Fruit fly (Drosophila melanogaster) whole organism, embryonic: ENCODE data around the gene ND-39.

Experiments used
- CG1024 ChIP-seq: fragments of 200-800 bp; sonication (Bioruptor generic); IDR thresholded peaks from 2 replicates; pipeline ENCODE4 v1.3.6; 2022; ENCODE audit warnings: missing biosample characterization, missing genetic modification characterization
- CG11504 ChIP-seq: fragments of 200-800 bp; sonication (Bioruptor generic); optimal IDR thresholded peaks from 3 replicates; lab custom pipeline; 2019; ENCODE audit warnings: missing biosample characterization, mild to moderate bottlenecking, missing genetic modification characterization, moderate library complexity
- CG11723 ChIP-seq: fragments of 200-800 bp; sonication (Bioruptor generic); optimal IDR thresholded peaks from 2 replicates; lab custom pipeline; 2017; ENCODE audit warnings: missing biosample characterization, mild to moderate bottlenecking, missing genetic modification characterization
- CG12299 ChIP-seq: fragments of 200-800 bp; sonication (Bioruptor generic); optimal IDR thresholded peaks from 2 replicates; lab custom pipeline; 2018; ENCODE audit warnings: missing biosample characterization, mild to moderate bottlenecking, missing genetic modification characterization
- CG13624 ChIP-seq: fragments of 200-800 bp; sonication (Bioruptor generic); optimal IDR thresholded peaks from 2 replicates; lab custom pipeline; 2016; ENCODE audit warnings: missing biosample characterization, missing genetic modification characterization
- CG13894 ChIP-seq: fragments of 200-800 bp; sonication (Bioruptor generic); optimal IDR thresholded peaks from 3 replicates; lab custom pipeline; 2018; ENCODE audit warnings: missing biosample characterization, mild to moderate bottlenecking, missing genetic modification characterization, moderate library complexity
- CG14667 ChIP-seq: fragments of 200-800 bp; sonication (Bioruptor generic); IDR thresholded peaks from 2 replicates; pipeline ENCODE4 v1.3.6; 2022; ENCODE audit warnings: missing biosample characterization, missing genetic modification characterization
- CG15601 ChIP-seq: fragments of 200-800 bp; sonication (Bioruptor generic); optimal IDR thresholded peaks from 3 replicates; lab custom pipeline; 2019; ENCODE audit warnings: missing biosample characterization, mild to moderate bottlenecking, missing genetic modification characterization, moderate library complexity
- CG1603 ChIP-seq: fragments of 200-800 bp; sonication (Bioruptor generic); optimal IDR thresholded peaks from 2 replicates; lab custom pipeline; 2019; ENCODE audit warnings: missing biosample characterization, mild to moderate bottlenecking, missing genetic modification characterization, moderate library complexity
- CG18599 ChIP-seq: fragments of 200-800 bp; sonication (Bioruptor generic); optimal IDR thresholded peaks from 3 replicates; lab custom pipeline; 2017; ENCODE audit warnings: missing biosample characterization, missing genetic modification characterization, mild to moderate bottlenecking, moderate library complexity, missing genetic modification reagents
- CG18619 ChIP-seq: fragments of 200-800 bp; sonication (Bioruptor generic); optimal IDR thresholded peaks from 3 replicates; lab custom pipeline; 2017; ENCODE audit warnings: missing biosample characterization, mild to moderate bottlenecking, missing genetic modification characterization
- CG2116 ChIP-seq: fragments of 200-800 bp; sonication (Bioruptor generic); optimal IDR thresholded peaks from 3 replicates; lab custom pipeline; 2018; ENCODE audit warnings: missing biosample characterization, mild to moderate bottlenecking, missing genetic modification characterization
- CG2202 ChIP-seq: fragments of 200-800 bp; sonication (Bioruptor generic); optimal IDR thresholded peaks from 2 replicates; lab custom pipeline; 2018; ENCODE audit warnings: missing biosample characterization, mild to moderate bottlenecking, missing genetic modification characterization
- CG2678 ChIP-seq: fragments of 200-800 bp; sonication (Bioruptor generic); optimal IDR thresholded peaks from 3 replicates; lab custom pipeline; 2019; ENCODE audit warnings: missing biosample characterization, mild to moderate bottlenecking, missing genetic modification characterization, moderate library complexity
- CG2712 ChIP-seq: fragments of 200-800 bp; optimal IDR thresholded peaks from 3 replicates; lab custom pipeline; 2019; ENCODE audit warnings: missing biosample characterization, mild to moderate bottlenecking, missing genetic modification characterization, moderate library complexity
- CG33213 ChIP-seq: fragments of 200-800 bp; sonication (Bioruptor generic); optimal IDR thresholded peaks from 3 replicates; lab custom pipeline; 2016; ENCODE audit warnings: missing biosample characterization, missing genetic modification characterization
- CG4424 ChIP-seq: fragments of 200-800 bp; sonication (Bioruptor generic); optimal IDR thresholded peaks from 3 replicates; lab custom pipeline; 2016; ENCODE audit warnings: missing biosample characterization, missing genetic modification characterization
- CG4617 ChIP-seq: fragments of 200-800 bp; sonication (Bioruptor generic); optimal IDR thresholded peaks from 3 replicates; lab custom pipeline; 2016; ENCODE audit warnings: missing biosample characterization, missing genetic modification characterization, borderline replicate concordance
- CG5953 ChIP-seq: fragments of 200-800 bp; sonication (Bioruptor generic); IDR thresholded peaks from 2 replicates; pipeline ENCODE4 v1.3.6; 2022; ENCODE audit warnings: missing biosample characterization, missing genetic modification characterization
- CG8359 ChIP-seq: fragments of 200-800 bp; sonication (Bioruptor generic); optimal IDR thresholded peaks from 2 replicates; lab custom pipeline; 2017; ENCODE audit warnings: missing biosample characterization, mild to moderate bottlenecking, missing genetic modification characterization, borderline replicate concordance
- CG9437 ChIP-seq: fragments of 200-800 bp; sonication (Bioruptor generic); optimal IDR thresholded peaks from 2 replicates; lab custom pipeline; 2018; ENCODE audit warnings: missing biosample characterization, mild to moderate bottlenecking, missing genetic modification characterization
- Deaf1 ChIP-seq: fragments of 200-800 bp; optimal IDR thresholded peaks from 3 replicates; lab custom pipeline; 2019; ENCODE audit warnings: missing biosample characterization, mild to moderate bottlenecking, missing genetic modification characterization, moderate library complexity
- Eip74EF ChIP-seq, 2 experiments: fragments of 200-800 bp in 1 of 2; fragments of >200 bp in 1 of 2; sonication (Bioruptor generic) in 1 of 2; optimal IDR thresholded peaks; 2 replicates each; lab custom pipeline; 2017 to 2019; ENCODE audit warnings: missing biosample characterization in 2 of 2, missing genetic modification characterization in 2 of 2, mild to moderate bottlenecking in 1 of 2, moderate library complexity in 1 of 2
- Ets65A ChIP-seq: fragments of 200-800 bp; sonication (Bioruptor generic); peaks from one replicate; lab custom pipeline; 2016; ENCODE audit warnings: missing biosample characterization, missing genetic modification characterization
- Fer1 ChIP-seq: fragments of 200-800 bp; sonication (Bioruptor generic); optimal IDR thresholded peaks from 2 replicates; lab custom pipeline; 2017; ENCODE audit warnings: missing biosample characterization, mild to moderate bottlenecking, missing genetic modification characterization
- Hr51 ChIP-seq, 2 experiments: fragments of 200-800 bp; sonication (Bioruptor generic); optimal IDR thresholded peaks; 2 replicates in 1 of 2; 3 replicates in 1 of 2; lab custom pipeline; 2016 to 2018; ENCODE audit warnings: missing biosample characterization in 2 of 2, missing genetic modification characterization in 2 of 2, mild to moderate bottlenecking in 1 of 2, moderate library complexity in 1 of 2
- Jarid2 ChIP-seq: fragments of 200-800 bp; sonication (Bioruptor generic); optimal IDR thresholded peaks from 3 replicates; lab custom pipeline; 2017; ENCODE audit warnings: mild to moderate bottlenecking, missing biosample characterization, missing genetic modification reagents, missing genetic modification characterization
- MESR4 ChIP-seq: fragments of 200-800 bp; sonication (Bioruptor generic); optimal IDR thresholded peaks from 2 replicates; lab custom pipeline; 2018; ENCODE audit warnings: missing biosample characterization, mild to moderate bottlenecking, missing genetic modification characterization, moderate library complexity
- Mes4 ChIP-seq: fragments of 200-800 bp; sonication (Bioruptor generic); optimal IDR thresholded peaks from 2 replicates; lab custom pipeline; 2016; ENCODE audit warnings: missing biosample characterization, missing genetic modification characterization
- Opbp ChIP-seq: fragments of 200-800 bp; sonication (Bioruptor generic); IDR thresholded peaks from 3 replicates; pipeline ENCODE4 v1.3.6; 2022; ENCODE audit warnings: missing biosample characterization, missing genetic modification characterization; ENCODE audit not compliant: partially characterized antibody
- PHDP ChIP-seq: fragments of 200-800 bp; sonication (Bioruptor generic); optimal IDR thresholded peaks from 3 replicates; lab custom pipeline; 2018; ENCODE audit warnings: missing biosample characterization, mild to moderate bottlenecking, missing genetic modification characterization, moderate library complexity
- Six4 ChIP-seq: fragments of 200-800 bp; sonication (Bioruptor generic); optimal IDR thresholded peaks from 2 replicates; lab custom pipeline; 2016; ENCODE audit warnings: missing biosample characterization, missing genetic modification characterization
- Sry-β ChIP-seq: fragments of 200-800 bp; sonication (Bioruptor generic); optimal IDR thresholded peaks from 2 replicates; lab custom pipeline; 2018; ENCODE audit warnings: missing biosample characterization, mild to moderate bottlenecking, missing genetic modification characterization, moderate library complexity
- Ssrp ChIP-seq: fragments of 200-800 bp; sonication (Bioruptor generic); optimal IDR thresholded peaks from 2 replicates; lab custom pipeline; 2018; ENCODE audit warnings: missing biosample characterization, mild to moderate bottlenecking, missing genetic modification characterization, moderate library complexity
- ase ChIP-seq: fragments of 200-800 bp; sonication (Bioruptor generic); IDR thresholded peaks from 3 replicates; pipeline ENCODE4 v1.3.6; 2022; ENCODE audit warnings: missing biosample characterization, missing genetic modification characterization
- bsh ChIP-seq, 2 experiments: fragments of 200-800 bp; sonication (Bioruptor generic); optimal IDR thresholded peaks; 2 replicates each; lab custom pipeline; 2017 to 2018; ENCODE audit warnings: mild to moderate bottlenecking in 2 of 2, missing biosample characterization in 2 of 2, missing genetic modification characterization in 2 of 2, moderate library complexity in 1 of 2
- dmrt11E ChIP-seq: fragments of 200-800 bp; sonication (Bioruptor generic); optimal IDR thresholded peaks from 3 replicates; lab custom pipeline; 2018; ENCODE audit warnings: missing biosample characterization, mild to moderate bottlenecking, missing genetic modification characterization, moderate library complexity
- exex ChIP-seq: fragments of 200-800 bp; sonication (Bioruptor generic); optimal IDR thresholded peaks from 4 replicates; lab custom pipeline; 2018; ENCODE audit warnings: missing biosample characterization, mild to moderate bottlenecking, missing genetic modification characterization, moderate library complexity
- hkb ChIP-seq, 2 experiments: fragments of 200-800 bp in 1 of 2; fragments of >200 bp in 1 of 2; sonication (Bioruptor generic) in 1 of 2; IDR thresholded peaks in 1 of 2; optimal IDR thresholded peaks in 1 of 2; 2 replicates each; pipeline versions ENCODE4 v1.3.6 to Lab custom; 2017 to 2022; ENCODE audit warnings: missing biosample characterization in 1 of 2, missing genetic modification characterization in 1 of 2
- mirr ChIP-seq: fragments of 200-800 bp; sonication (Bioruptor generic); optimal IDR thresholded peaks from 3 replicates; lab custom pipeline; 2018; ENCODE audit warnings: missing biosample characterization, mild to moderate bottlenecking, missing genetic modification characterization
- nerfin-1 ChIP-seq: fragments of 200-800 bp; sonication (Bioruptor generic); optimal IDR thresholded peaks from 3 replicates; lab custom pipeline; 2019; ENCODE audit warnings: missing biosample characterization, mild to moderate bottlenecking, missing genetic modification characterization, moderate library complexity
- nmo ChIP-seq: fragments of 200-800 bp; sonication (Bioruptor generic); optimal IDR thresholded peaks from 2 replicates; lab custom pipeline; 2018; ENCODE audit warnings: missing biosample characterization, mild to moderate bottlenecking, missing genetic modification characterization, moderate library complexity
- sd ChIP-seq: fragments of 200-800 bp; sonication (Bioruptor generic); optimal IDR thresholded peaks from 3 replicates; lab custom pipeline; 2018; ENCODE audit warnings: missing biosample characterization, mild to moderate bottlenecking, missing genetic modification characterization, moderate library complexity
- seq ChIP-seq: fragments of 200-800 bp; sonication (Bioruptor generic); IDR thresholded peaks from 2 replicates; pipeline ENCODE4 v1.3.6; 2022; ENCODE audit warnings: missing biosample characterization, missing genetic modification characterization
- sima ChIP-seq: fragments of 200-800 bp; sonication (Bioruptor generic); optimal IDR thresholded peaks from 2 replicates; lab custom pipeline; 2016; ENCODE audit warnings: missing biosample characterization, missing genetic modification characterization
- stwl ChIP-seq: fragments of 200-800 bp; sonication (Bioruptor generic); optimal IDR thresholded peaks from 3 replicates; lab custom pipeline; 2018; ENCODE audit warnings: missing biosample characterization, mild to moderate bottlenecking, missing genetic modification characterization, moderate library complexity
- sug ChIP-seq: fragments of 200-800 bp; optimal IDR thresholded peaks from 2 replicates; lab custom pipeline; 2019; ENCODE audit warnings: missing biosample characterization, mild to moderate bottlenecking, missing genetic modification characterization, moderate library complexity

The ND-39 gene

DNA sequence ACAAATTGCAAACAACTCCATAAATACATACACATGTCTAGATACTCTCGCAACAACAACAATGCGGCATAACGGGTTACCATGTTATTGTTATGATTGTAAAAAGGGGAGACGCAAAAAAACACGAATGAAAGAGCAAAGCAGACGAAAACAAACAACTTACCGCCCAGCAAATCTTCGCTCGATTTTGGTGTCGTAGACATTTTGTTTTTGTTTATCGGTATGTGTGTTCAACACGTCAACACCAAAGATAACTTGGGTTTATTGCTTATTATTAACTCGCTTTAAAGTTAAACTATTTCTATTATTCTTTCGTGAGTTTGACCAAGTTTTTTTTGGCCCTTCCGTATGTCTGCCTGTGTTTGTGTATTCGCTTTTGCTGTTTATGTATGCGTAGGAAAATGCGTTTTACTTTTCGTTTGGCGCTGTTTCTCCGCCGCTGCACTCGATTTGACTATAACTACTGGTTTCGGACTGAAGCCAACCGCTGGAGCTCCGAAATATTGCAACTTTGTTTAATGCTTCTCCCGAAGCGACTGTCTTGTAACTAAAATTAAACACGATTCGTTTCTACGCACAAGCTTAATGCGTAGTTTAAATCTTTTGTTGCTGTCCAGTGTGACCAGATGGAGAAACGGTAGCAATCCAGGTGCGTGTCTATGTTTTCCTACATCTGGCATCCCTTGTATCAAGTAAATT lies 27.1 kb downstream of the ND-39 start, which contains the start of gene BNIP3 (continued):
- no peak for TF ChIP-seq Ets65A (GFP tag; lab: Kevin White, UChicago)
- TF ChIP-seq sd = peak; percentile 67
- TF ChIP-seq mirr = peak; percentile 22
- no peak for TF ChIP-seq CG33213
- no peak for TF ChIP-seq CG4424
- peak; percentile 17 for TF ChIP-seq CG18599 (GFP tag; lab: Kevin White, UChicago)
- peak; percentile 39 for TF ChIP-seq nerfin-1 (tag; lab: Kevin White, UChicago)
- TF ChIP-seq CG14667 (GFP tag; lab: Robert Waterston, UW) = no peak
- TF ChIP-seq CG11723 (GFP tag; lab: Kevin White, UChicago) = no peak
- peak in 1 of 2 experiments; percentile 21 for TF ChIP-seq Eip74EF (GFP tag; optimal IDR thresholded peaks at IDR 0.05; lab: Kevin White, UChicago)
- no peak for TF ChIP-seq CG9437 (GFP tag; lab: Kevin White, UChicago)
- peak; percentile 6; the same call in 1 of the 2 replicates for TF ChIP-seq CG1024
- TF ChIP-seq CG11504 (tag; lab: Kevin White, UChicago) = peak; percentile 46
- TF ChIP-seq sug = no peak
- no peak for TF ChIP-seq CG8359 (GFP tag; lab: Kevin White, UChicago)
- peak; percentile 50 for TF ChIP-seq CG13894 (tag; lab: Kevin White, UChicago)
- no peak for TF ChIP-seq PHDP
- TF ChIP-seq nmo (GFP tag; lab: Kevin White, UChicago) = peak; percentile 21
- TF ChIP-seq CG13624 = peak; percentile 95
- peak; percentile 24 for TF ChIP-seq Jarid2
- TF ChIP-seq Sry-β = peak; percentile 42
- no peak; the same call in 1 of the 2 replicates for TF ChIP-seq seq (GFP tag; lab: Robert Waterston, UW)
- no peak for TF ChIP-seq Six4 (GFP tag; lab: Kevin White, UChicago)
- TF ChIP-seq Ssrp (tag; lab: Kevin White, UChicago) = no peak
- no peak for TF ChIP-seq sima (GFP tag; lab: Kevin White, UChicago)
- peak; percentile 84 for TF ChIP-seq MESR4 (GFP tag; lab: Kevin White, UChicago)
- TF ChIP-seq Fer1 = peak; percentile 6
- TF ChIP-seq dmrt11E (tag; lab: Kevin White, UChicago) = no peak
- peak; percentile 38; the same call in 2 of the 3 replicates for TF ChIP-seq Opbp (GFP tag; lab: Robert Waterston, UW)
- TF ChIP-seq stwl (tag; lab: Kevin White, UChicago) = peak; percentile 55
- TF ChIP-seq CG15601 (tag; lab: Kevin White, UChicago) = peak; percentile 11
- TF ChIP-seq CG12299 (tag; lab: Kevin White, UChicago) = peak; percentile 8
- peak; percentile 7 for TF ChIP-seq CG4617 (GFP tag; lab: Kevin White, UChicago)
- TF ChIP-seq CG2202 (tag; lab: Kevin White, UChicago) = no peak
- TF ChIP-seq Hr51 (GFP tag; optimal IDR thresholded peaks at IDR 0.05; lab: Kevin White, UChicago) = no peak
- TF ChIP-seq Mes4 = no peak
- peak; percentile 66 for TF ChIP-seq Deaf1 (tag; lab: Kevin White, UChicago)
- peak; percentile 6 for TF ChIP-seq CG2712 (tag; lab: Kevin White, UChicago)
- TF ChIP-seq hkb (optimal IDR thresholded peaks at IDR 0.05; lab: Kevin White, UChicago) = peak; percentile 34
- TF ChIP-seq hkb (GFP tag; IDR thresholded peaks at IDR 0.05; lab: Robert Waterston, UW) = no peak
- no peak for TF ChIP-seq CG2678 (tag; lab: Kevin White, UChicago)
- TF ChIP-seq ase (GFP tag; lab: Robert Waterston, UW) = no peak
- peak; percentile 27 for TF ChIP-seq CG18619
- TF ChIP-seq CG5953 (GFP tag; lab: Robert Waterston, UW) = no peak
- TF ChIP-seq bsh (GFP tag; optimal IDR thresholded peaks at IDR 0.05; lab: Kevin White, UChicago) = no peak
- peak; percentile 32 for TF ChIP-seq exex
- no peak for TF ChIP-seq CG2116 (GFP tag; lab: Kevin White, UChicago)
- peak; percentile 61 for TF ChIP-seq CG1603 (tag; lab: Kevin White, UChicago)
